Worm (Caenorhabditis elegans) whole organism, mixed stage, embryonic: Measurements from ENCODE around the gene T10B9.9.

Experiments
- M03D4.4 ChIP-seq: sonication (generic microtip); optimal IDR thresholded peaks from 2 replicates; lab custom pipeline; 2017; ENCODE audit warnings: mild to moderate bottlenecking, missing genetic modification characterization, missing compliant biosample characterization
- bed-3 ChIP-seq: fragments of 200-800 bp; sonication (Bioruptor generic); optimal IDR thresholded peaks from 3 replicates; lab custom pipeline; 2018; ENCODE audit warnings: mild to moderate bottlenecking, missing genetic modification characterization, moderate library complexity, missing compliant biosample characterization
- blmp-1 ChIP-seq: fragments of 150-350 bp; optimal IDR thresholded peaks from 2 replicates; lab custom pipeline; 2014; ENCODE audit warnings: missing biosample characterization, missing genetic modification characterization
- ceh-39 ChIP-seq: fragments of 150-350 bp; optimal IDR thresholded peaks from 2 replicates; lab custom pipeline; 2014; ENCODE audit warnings: missing biosample characterization, missing genetic modification characterization
- ceh-43 ChIP-seq: fragments of 200-800 bp; sonication (Bioruptor generic); optimal IDR thresholded peaks from 2 replicates; lab custom pipeline; 2018; ENCODE audit warnings: mild to moderate bottlenecking, missing genetic modification characterization, moderate library complexity, missing compliant biosample characterization
- ceh-83 ChIP-seq: fragments of 200-800 bp; sonication (Bioruptor generic); optimal IDR thresholded peaks from 2 replicates; lab custom pipeline; 2018; ENCODE audit warnings: mild to moderate bottlenecking, missing genetic modification characterization, missing compliant biosample characterization
- ces-1 ChIP-seq: fragments of 150-350 bp; optimal IDR thresholded peaks from 2 replicates; lab custom pipeline; 2014; ENCODE audit warnings: missing biosample characterization, missing genetic modification reagents, missing genetic modification characterization
- cnd-1 ChIP-seq: fragments of 200-800 bp; sonication (Bioruptor generic); optimal IDR thresholded peaks from 2 replicates; lab custom pipeline; 2018; ENCODE audit warnings: mild to moderate bottlenecking, missing genetic modification characterization, missing compliant biosample characterization
- drap-1 ChIP-seq: fragments of 200-800 bp; sonication (Bioruptor generic); optimal IDR thresholded peaks from 3 replicates; lab custom pipeline; 2018; ENCODE audit warnings: mild to moderate bottlenecking, missing genetic modification characterization, missing compliant biosample characterization
- elt-1 ChIP-seq: sonication (generic microtip); optimal IDR thresholded peaks from 2 replicates; lab custom pipeline; 2017; ENCODE audit warnings: missing genetic modification characterization, mild to moderate bottlenecking, missing compliant biosample characterization, antibody characterized with exemption, moderate library complexity, borderline replicate concordance; ENCODE audit not compliant: insufficient read depth
- elt-3 ChIP-seq: fragments of 150-350 bp; optimal IDR thresholded peaks from 2 replicates; lab custom pipeline; 2014; ENCODE audit warnings: missing biosample characterization, missing genetic modification characterization
- flh-1 ChIP-seq: fragments of 200-800 bp; sonication (Bioruptor generic); optimal IDR thresholded peaks from 2 replicates; lab custom pipeline; 2018; ENCODE audit warnings: mild to moderate bottlenecking, missing genetic modification characterization, moderate library complexity, missing compliant biosample characterization
- ham-2 ChIP-seq: fragments of 200-800 bp; sonication (Bioruptor generic); optimal IDR thresholded peaks from 2 replicates; lab custom pipeline; 2018; ENCODE audit warnings: mild to moderate bottlenecking, missing genetic modification characterization, missing compliant biosample characterization
- hlh-1 ChIP-seq: fragments of 150-350 bp; optimal IDR thresholded peaks from 2 replicates; lab custom pipeline; 2014; ENCODE audit warnings: missing biosample characterization, missing genetic modification reagents, missing genetic modification characterization
- lin-13 ChIP-seq: fragments of 150-350 bp; optimal IDR thresholded peaks from 2 replicates; lab custom pipeline; 2014; ENCODE audit warnings: missing biosample characterization, missing genetic modification characterization
- lin-32 ChIP-seq: fragments of 200-800 bp; sonication (Bioruptor generic); optimal IDR thresholded peaks from 2 replicates; lab custom pipeline; 2018; ENCODE audit warnings: mild to moderate bottlenecking, missing genetic modification characterization, missing compliant biosample characterization
- lsy-2 ChIP-seq: fragments of 150-350 bp; optimal IDR thresholded peaks from 2 replicates; lab custom pipeline; 2014; ENCODE audit warnings: missing biosample characterization, missing genetic modification characterization
- mab-5 ChIP-seq: fragments of 150-350 bp; optimal IDR thresholded peaks from 2 replicates; lab custom pipeline; 2014; ENCODE audit warnings: missing biosample characterization, missing genetic modification characterization
- mep-1 ChIP-seq: fragments of 150-350 bp; optimal IDR thresholded peaks from 2 replicates; lab custom pipeline; 2017; ENCODE audit warnings: missing biosample characterization, missing genetic modification reagents, missing genetic modification characterization, inconsistent platforms
- mls-2 ChIP-seq: sonication (generic microtip); optimal IDR thresholded peaks from 2 replicates; lab custom pipeline; 2016; ENCODE audit warnings: mild to moderate bottlenecking, missing genetic modification characterization, moderate library complexity, missing compliant biosample characterization
- nhr-12 ChIP-seq: fragments of 150-350 bp; optimal IDR thresholded peaks from 2 replicates; lab custom pipeline; 2014; ENCODE audit warnings: missing biosample characterization, missing genetic modification characterization
- nhr-2 ChIP-seq: fragments of 150-350 bp; optimal IDR thresholded peaks from 2 replicates; lab custom pipeline; 2014; ENCODE audit warnings: missing biosample characterization, missing genetic modification characterization
- nhr-237 ChIP-seq: fragments of 150-350 bp; optimal IDR thresholded peaks from 2 replicates; lab custom pipeline; 2014; ENCODE audit warnings: missing biosample characterization, missing genetic modification characterization
- nhr-28 ChIP-seq: fragments of 150-350 bp; optimal IDR thresholded peaks from 2 replicates; lab custom pipeline; 2014; ENCODE audit warnings: missing biosample characterization, missing genetic modification characterization
- nhr-76 ChIP-seq: sonication (generic microtip); optimal IDR thresholded peaks from 2 replicates; lab custom pipeline; 2017; ENCODE audit warnings: missing biosample characterization, missing genetic modification characterization
- pha-4 ChIP-seq: fragments of 150-350 bp; optimal IDR thresholded peaks from 2 replicates; lab custom pipeline; 2018; ENCODE audit warnings: missing biosample characterization, missing genetic modification reagents, missing genetic modification characterization
- sem-2 ChIP-seq: fragments of 200-800 bp; sonication (Bioruptor generic); optimal IDR thresholded peaks from 2 replicates; lab custom pipeline; 2018; ENCODE audit warnings: mild to moderate bottlenecking, missing genetic modification characterization, missing compliant biosample characterization
- snpc-4 ChIP-seq: fragments of 150-350 bp; optimal IDR thresholded peaks from 2 replicates; lab custom pipeline; 2014; ENCODE audit warnings: missing biosample characterization, missing genetic modification characterization
- sptf-1 ChIP-seq: sonication (generic microtip); optimal IDR thresholded peaks from 2 replicates; lab custom pipeline; 2017; ENCODE audit warnings: mild to moderate bottlenecking, missing genetic modification characterization, moderate library complexity, missing compliant biosample characterization
- tbx-8 ChIP-seq: fragments of 200-800 bp; sonication (Bioruptor generic); optimal IDR thresholded peaks from 2 replicates; lab custom pipeline; 2018; ENCODE audit warnings: mild to moderate bottlenecking, missing genetic modification characterization, moderate library complexity, missing compliant biosample characterization
- unc-120 ChIP-seq: sonication (generic microtip); optimal IDR thresholded peaks from 2 replicates; lab custom pipeline; 2017; ENCODE audit warnings: missing genetic modification characterization, missing compliant biosample characterization; ENCODE audit not compliant: poor library complexity, severe bottlenecking
- unc-39 ChIP-seq: fragments of 150-350 bp; optimal IDR thresholded peaks from 2 replicates; lab custom pipeline; 2014; ENCODE audit warnings: missing biosample characterization, missing genetic modification characterization
- unc-62 ChIP-seq: fragments of 150-350 bp; optimal IDR thresholded peaks from 2 replicates; lab custom pipeline; 2014; ENCODE audit warnings: missing biosample characterization, missing genetic modification reagents, missing genetic modification characterization
- zip-8 ChIP-seq: fragments of 150-350 bp; optimal IDR thresholded peaks from 2 replicates; lab custom pipeline; 2014; ENCODE audit warnings: missing biosample characterization, missing genetic modification characterization
- ztf-11 ChIP-seq: fragments of 150-350 bp; optimal IDR thresholded peaks from 2 replicates; lab custom pipeline; 2014; ENCODE audit warnings: missing biosample characterization, missing genetic modification characterization

T10B9.9 gene

DNA sequence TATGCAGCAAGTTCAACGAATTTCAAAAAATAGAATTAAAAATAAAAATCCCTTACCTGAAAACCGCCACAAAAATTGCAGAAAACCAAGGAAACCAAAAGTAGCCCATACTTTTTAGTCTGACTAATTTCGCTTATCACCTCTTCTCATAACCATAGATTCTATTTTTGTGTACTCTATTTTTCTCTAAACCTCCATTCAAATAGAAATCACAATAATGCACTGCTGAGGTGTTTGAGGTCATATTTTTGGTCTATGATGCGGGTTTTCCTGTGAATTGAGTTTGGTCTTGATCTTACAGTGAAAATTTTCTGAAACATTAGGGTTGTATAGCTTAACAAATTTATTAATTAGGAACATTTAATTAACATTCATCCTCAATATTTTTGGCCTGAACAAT lies 6.2 kb upstream of the T10B9.9 start, which contains the start of gene cyp-13A1:
TSS of gene cyp-13A1 (minus strand) at position 156 of the 400 bp plus-strand sequence.
- TF ChIP-seq mls-2: no peak
- TF ChIP-seq elt-3 (tag; lab: Kevin White, UChicago): no peak
- TF ChIP-seq unc-39 (tag; lab: Kevin White, UChicago): no peak
- TF ChIP-seq sptf-1: no peak
- no peak for TF ChIP-seq lin-13 (tag; lab: Kevin White, UChicago)
- no peak for TF ChIP-seq ces-1 (GFP tag; lab: Kevin White, UChicago)
- TF ChIP-seq drap-1 (GFP tag; lab: Kevin White, UChicago): no peak
- TF ChIP-seq tbx-8 (GFP tag; lab: Kevin White, UChicago): no peak
- no peak for TF ChIP-seq nhr-237
- TF ChIP-seq cnd-1 (tag; lab: Kevin White, UChicago): no peak
- no peak for TF ChIP-seq ham-2 (GFP tag; lab: Kevin White, UChicago)
- TF ChIP-seq ceh-83 (GFP tag; lab: Kevin White, UChicago): no peak
- no peak for TF ChIP-seq lin-32 (GFP tag; lab: Kevin White, UChicago)
- no peak for TF ChIP-seq snpc-4 (tag; lab: Kevin White, UChicago)
- TF ChIP-seq pha-4 (tag; lab: Kevin White, UChicago): no peak
- TF ChIP-seq lsy-2 (tag; lab: Kevin White, UChicago): no peak

- TF ChIP-seq ceh-39 (tag; lab: Kevin White, UChicago) (no peak), unc-120 (tag; lab: Kevin White, UChicago) (no peak), mab-5 (tag; lab: Kevin White, UChicago) (no peak), sem-2 (no peak), drap-1 (GFP tag; lab: Kevin White, UChicago) (no peak), snpc-4 (tag; lab: Kevin White, UChicago) (no peak)
These were observed 2.8 kb upstream of the T10B9.9 start for ce11 chrII:9778495-9778894.

- TF ChIP-seq bed-3 (GFP tag; lab: Kevin White, UChicago) (peak; percentile 76), hlh-1 (peak; percentile 79), M03D4.4 (tag; lab: Kevin White, UChicago) (peak; percentile 89), elt-3 (tag; lab: Kevin White, UChicago) (no peak), snpc-4 (tag; lab: Kevin White, UChicago) (no peak), ceh-83 (GFP tag; lab: Kevin White, UChicago) (peak; percentile 86), lsy-2 (tag; lab: Kevin White, UChicago) (no peak), lin-13 (tag; lab: Kevin White, UChicago) (peak; percentile 40), ceh-43 (GFP tag; lab: Kevin White, UChicago) (peak; percentile 73), ceh-39 (tag; lab: Kevin White, UChicago) (no peak), flh-1 (GFP tag; lab: Kevin White, UChicago) (peak; percentile 70), nhr-28 (no peak), unc-62 (GFP tag; lab: Kevin White, UChicago) (no peak), ztf-11 (tag; lab: Kevin White, UChicago) (peak; percentile 73), unc-120 (tag; lab: Kevin White, UChicago) (peak; percentile 58), nhr-237 (peak; percentile 1), nhr-12 (no peak), nhr-2 (tag; lab: Kevin White, UChicago) (no peak), zip-8 (no peak), sem-2 (peak; percentile 85), sptf-1 (peak; percentile 93), nhr-76 (no peak), mls-2 (peak; percentile 88), mep-1 (tag; lab: Kevin White, UChicago) (no peak), ham-2 (GFP tag; lab: Kevin White, UChicago) (peak; percentile 68), cnd-1 (tag; lab: Kevin White, UChicago) (peak; percentile 90), unc-39 (tag; lab: Kevin White, UChicago) (no peak), blmp-1 (tag; lab: Kevin White, UChicago) (no peak), mab-5 (tag; lab: Kevin White, UChicago) (no peak), drap-1 (GFP tag; lab: Kevin White, UChicago) (peak; percentile 89), lin-32 (GFP tag; lab: Kevin White, UChicago) (peak; percentile 79), tbx-8 (GFP tag; lab: Kevin White, UChicago) (peak; percentile 71), ces-1 (GFP tag; lab: Kevin White, UChicago) (no peak), pha-4 (tag; lab: Kevin White, UChicago) (peak; percentile 78), elt-1 (tag; lab: Kevin White, UChicago) (peak; percentile 69)
These were observed 1.0 kb downstream of the T10B9.9 start for ce11 chrII:9774653-9775052.
